Worm (Caenorhabditis elegans): ENCODE data around the gene T22F3.7.

T22F3.7 gene

ce11 chrV:3634293-3635016, 34.0 kb upstream of the T22F3.7 start:
- TF ChIP-seq attf-5 (GFP tag; optimal IDR thresholded peaks at IDR 0.05) (peak; percentile 48), snpc-1.3 (tag; optimal IDR thresholded peaks at IDR 0.05; ENCODE audit: insufficient read depth) (no peak), ceh-58 (GFP tag; IDR thresholded peaks at IDR 0.05) (no peak), hmg-20 (GFP tag; IDR thresholded peaks at IDR 0.05) (no peak), let-526 (GFP tag; IDR thresholded peaks at IDR 0.05) (no peak), cebp-1 (GFP tag; IDR thresholded peaks at IDR 0.05) (no peak), cebp-1 (tag; optimal IDR thresholded peaks at IDR 0.05) (peak; percentile 54), mcd-1 (GFP tag; IDR thresholded peaks at IDR 0.05) (peak; percentile 22; the same call in 1 of the 2 replicates), ceh-79 (tag; optimal IDR thresholded peaks at IDR 0.05) (no peak), mel-28 (tag; optimal IDR thresholded peaks at IDR 0.05; ENCODE audit: borderline replicate concordance) (no peak), Y53G8AR.9 (GFP tag; conservative IDR thresholded peaks at IDR 0.05) (peak; percentile 88; the same call in 1 of the 2 replicates), tbp1 (GFP tag; optimal IDR thresholded peaks at IDR 0.05) (peak; percentile 41), sea-2 (GFP tag; IDR thresholded peaks at IDR 0.05) (no peak), ama-1 (optimal IDR thresholded peaks at IDR 0.05) (no peak), ama-1 (GFP tag; optimal IDR thresholded peaks at IDR 0.05) (no peak), snpc-4 (GFP tag; optimal IDR thresholded peaks at IDR 0.05) (no peak), snpc-4 (tag; optimal IDR thresholded peaks at IDR 0.05) (peak in 3 of 4 experiments; percentile 55 to 75 (median 64)), nhr-80 (tag; optimal IDR thresholded peaks at IDR 0.05) (peak; percentile 75), chd-7 (tag; optimal IDR thresholded peaks at IDR 0.05) (peak; percentile 64), athp-1 (tag; optimal IDR thresholded peaks at IDR 0.05) (peak; percentile 3), attf-3 (GFP tag; conservative IDR thresholded peaks at IDR 0.05) (no peak), nhr-27 (tag; optimal IDR thresholded peaks at IDR 0.05) (no peak), lin-54 (GFP tag; optimal IDR thresholded peaks at IDR 0.05) (no peak), nfya-2 (GFP tag; IDR thresholded peaks at IDR 0.05) (no peak), F39B2.1 (GFP tag; IDR thresholded peaks at IDR 0.05) (0 out of 2 replicates have a peak, but pooled peaks have one; percentile 62), B0019.2 (GFP tag; conservative IDR thresholded peaks at IDR 0.05) (no peak), egl-44 (GFP tag; IDR thresholded peaks at IDR 0.05) (peak; percentile 57; the same call in 1 of the 2 replicates), K11D2.4 (GFP tag; IDR thresholded peaks at IDR 0.05) (no peak), dpl-1 (GFP tag; optimal IDR thresholded peaks at IDR 0.05) (no peak), dox-1 (GFP tag; IDR thresholded peaks at IDR 0.05) (peak; percentile 44; the same call in 1 of the 2 replicates), madf-10 (tag; optimal IDR thresholded peaks at IDR 0.05) (peak; percentile 91), madf-8 (GFP tag; conservative IDR thresholded peaks at IDR 0.05) (no peak), aptf-2 (GFP tag; conservative IDR thresholded peaks at IDR 0.05) (no peak), Y95B8A.8 (GFP tag; IDR thresholded peaks at IDR 0.05) (no peak), F55B11.4 (tag; optimal IDR thresholded peaks at IDR 0.05; ENCODE audit: borderline replicate concordance, insufficient read depth) (no peak), tlf-1 (GFP tag; optimal IDR thresholded peaks at IDR 0.05) (peak; percentile 62), bed-2 (GFP tag; IDR thresholded peaks at IDR 0.05) (no peak), ccch-3 (GFP tag; optimal IDR thresholded peaks at IDR 0.05) (no peak), him-1 (tag; optimal IDR thresholded peaks at IDR 0.05) (no peak), B0336.3 (GFP tag; IDR thresholded peaks at IDR 0.05) (peak; percentile 92), ekl-4 (GFP tag; IDR thresholded peaks at IDR 0.05) (0 out of 2 replicates have a peak, but pooled peaks have one; percentile 40), repo-1 (tag; optimal IDR thresholded peaks at IDR 0.05) (peak; percentile 75), nfyb-1 (GFP tag; IDR thresholded peaks at IDR 0.05) (peak; percentile 84), Y56A3A.18 (GFP tag; IDR thresholded peaks at IDR 0.05) (peak; percentile 34; the same call in 1 of the 2 replicates), nhr-179 (tag; optimal IDR thresholded peaks at IDR 0.05) (no peak), let-607 (tag; optimal IDR thresholded peaks at IDR 0.05) (peak in 1 of 2 experiments; percentile 36), nhr-90 (tag; optimal IDR thresholded peaks at IDR 0.05) (peak; percentile 87), nfya-1 (tag; optimal IDR thresholded peaks at IDR 0.05; ENCODE audit: borderline replicate concordance, insufficient read depth) (no peak)
